Worm (Caenorhabditis elegans) whole organism, young adult: Measurements from ENCODE around the gene tbx-2.

Source experiments
- F37B4.10 ChIP-seq: fragments of 200-800 bp; sonication (Bioruptor generic); IDR thresholded peaks from 2 replicates; pipeline ENCODE4 v1.3.6; 2022; ENCODE audit warnings: missing genetic modification characterization, missing compliant biosample characterization
- F57A8.1 ChIP-seq: fragments of 200-800 bp; sonication (Bioruptor generic); optimal IDR thresholded peaks from 2 replicates; lab custom pipeline; 2018; ENCODE audit warnings: mild to moderate bottlenecking, missing genetic modification characterization, moderate library complexity, missing compliant biosample characterization
- Y53G8AR.9 ChIP-seq: fragments of 200-800 bp; sonication (Bioruptor generic); conservative IDR thresholded peaks from 2 replicates; pipeline ENCODE4 v1.3.6; 2022; ENCODE audit warnings: missing genetic modification reagents, missing genetic modification characterization, missing compliant biosample characterization
- ama-1 ChIP-seq, 3 experiments: fragments of 150-350 bp in 1 of 3; sonication (generic microtip) in 2 of 3; optimal IDR thresholded peaks; 2 replicates each; lab custom pipeline; 2014 to 2018; ENCODE audit warnings: missing biosample characterization in 2 of 3, missing genetic modification characterization in 2 of 3, missing genetic modification reagents in 2 of 3
- attf-5 ChIP-seq: fragments of 200-800 bp; sonication (Bioruptor generic); optimal IDR thresholded peaks from 2 replicates; lab custom pipeline; 2018; ENCODE audit warnings: mild to moderate bottlenecking, missing genetic modification characterization, missing compliant biosample characterization
- ccch-3 ChIP-seq: fragments of 200-800 bp; sonication (Bioruptor generic); optimal IDR thresholded peaks from 2 replicates; lab custom pipeline; 2018; ENCODE audit warnings: mild to moderate bottlenecking, missing genetic modification characterization, missing compliant biosample characterization
- ceh-40 ChIP-seq: fragments of 200-800 bp; sonication (Bioruptor generic); IDR thresholded peaks from 2 replicates; pipeline ENCODE4 v1.3.6; 2022; ENCODE audit warnings: missing genetic modification characterization, missing compliant biosample characterization
- ekl-4 ChIP-seq: fragments of 200-800 bp; sonication (Bioruptor generic); IDR thresholded peaks from 2 replicates; pipeline ENCODE4 v1.3.6; 2022; ENCODE audit warnings: missing genetic modification reagents, missing genetic modification characterization, missing compliant biosample characterization
- fkh-3 ChIP-seq: sonication (generic microtip); optimal IDR thresholded peaks from 2 replicates; lab custom pipeline; 2016; ENCODE audit warnings: mild to moderate bottlenecking, missing genetic modification characterization, missing compliant biosample characterization
- him-1 ChIP-seq: sonication (generic microtip); optimal IDR thresholded peaks from 2 replicates; lab custom pipeline; 2016; ENCODE audit warnings: missing genotype, missing genetic modification reagents, missing genetic modification characterization, missing compliant biosample characterization
- let-607 ChIP-seq, 2 experiments: fragments of 200-800 bp in 1 of 2; sonication (Bioruptor generic) in 1 of 2; sonication (generic microtip) in 1 of 2; optimal IDR thresholded peaks; 2 replicates each; lab custom pipeline; 2016 to 2018; ENCODE audit warnings: mild to moderate bottlenecking in 2 of 2, missing compliant biosample characterization in 2 of 2, missing genetic modification characterization in 2 of 2, moderate library complexity in 2 of 2, missing genotype in 1 of 2
- lin-26 ChIP-seq: fragments of 200-800 bp; sonication (Bioruptor generic); IDR thresholded peaks from 2 replicates; pipeline ENCODE4 v1.3.6; 2022; ENCODE audit warnings: missing genetic modification reagents, missing genetic modification characterization, missing compliant biosample characterization
- lin-40 ChIP-seq: sonication (generic microtip); optimal IDR thresholded peaks from 2 replicates; lab custom pipeline; 2016; ENCODE audit warnings: missing genetic modification characterization, mild to moderate bottlenecking, missing compliant biosample characterization, missing genotype, missing genetic modification reagents
- nhr-27 ChIP-seq: fragments of 200-800 bp; sonication (Bioruptor generic); optimal IDR thresholded peaks from 2 replicates; lab custom pipeline; 2018; ENCODE audit warnings: mild to moderate bottlenecking, missing genetic modification characterization, moderate library complexity, missing compliant biosample characterization
- rcor-1 ChIP-seq: fragments of 200-800 bp; sonication (Bioruptor generic); IDR thresholded peaks from 2 replicates; pipeline ENCODE4 v1.3.6; 2022; ENCODE audit warnings: missing genetic modification reagents, missing genetic modification characterization, missing compliant biosample characterization
- somi-1 ChIP-seq: fragments of 200-800 bp; sonication (Bioruptor generic); optimal IDR thresholded peaks from 2 replicates; lab custom pipeline; 2018; ENCODE audit warnings: mild to moderate bottlenecking, missing genetic modification characterization, missing compliant biosample characterization
- sptf-2 ChIP-seq: fragments of 200-800 bp; sonication (Bioruptor generic); optimal IDR thresholded peaks from 2 replicates; lab custom pipeline; 2018; ENCODE audit warnings: mild to moderate bottlenecking, missing genetic modification characterization, missing compliant biosample characterization
- tbx-9 ChIP-seq: sonication (generic microtip); optimal IDR thresholded peaks from 2 replicates; lab custom pipeline; 2016; ENCODE audit warnings: borderline replicate concordance, missing genetic modification characterization, inconsistent platforms, missing compliant biosample characterization
- ztf-18 ChIP-seq: sonication (generic microtip); optimal IDR thresholded peaks from 2 replicates; lab custom pipeline; 2016; ENCODE audit warnings: missing genotype, mild to moderate bottlenecking, missing genetic modification characterization, missing compliant biosample characterization
- ztf-22 ChIP-seq: fragments of 200-800 bp; sonication (Bioruptor generic); optimal IDR thresholded peaks from 2 replicates; lab custom pipeline; 2018; ENCODE audit warnings: mild to moderate bottlenecking, missing genetic modification characterization, moderate library complexity, missing compliant biosample characterization

tbx-2 gene

DNA sequence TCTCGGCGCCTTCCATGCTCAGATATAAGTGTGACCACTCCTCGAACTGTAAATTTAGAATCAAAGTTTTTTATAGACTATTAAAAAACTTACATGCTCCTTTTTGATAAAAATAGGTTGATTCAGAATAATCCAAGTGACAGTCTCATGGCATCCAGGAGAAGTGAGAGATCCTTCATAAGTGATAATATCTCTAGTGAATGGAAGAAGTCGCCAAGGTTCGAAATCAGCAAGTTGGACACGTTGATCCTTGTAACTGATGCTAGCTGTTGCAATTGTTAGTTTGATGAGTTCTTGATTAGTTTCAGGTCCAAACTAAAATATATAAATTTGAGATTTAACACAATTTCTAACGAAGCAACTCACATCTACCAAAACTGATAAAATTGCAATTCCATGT lies 52.8 kb downstream of the tbx-2 start (continued):
- TF ChIP-seq attf-5: peak; percentile 32
- 0 out of 2 replicates have a peak, but pooled peaks have one; percentile 7 for TF ChIP-seq ekl-4 (GFP tag; lab: Robert Waterston, UW)
- TF ChIP-seq ccch-3 (GFP tag; lab: Kevin White, UChicago): no peak
- no peak for TF ChIP-seq ama-1 (optimal IDR thresholded peaks at IDR 0.05; lab: Kevin White, UChicago)
- TF ChIP-seq ama-1 (GFP tag; optimal IDR thresholded peaks at IDR 0.05; lab: Kevin White, UChicago): no peak
- TF ChIP-seq Y53G8AR.9 (GFP tag; lab: Robert Waterston, UW): peak; percentile 8; the same call in 1 of the 2 replicates
- TF ChIP-seq lin-26: no peak
- TF ChIP-seq him-1 (tag; lab: Kevin White, UChicago): peak; percentile 7
- no peak for TF ChIP-seq sptf-2 (GFP tag; lab: Kevin White, UChicago)
- TF ChIP-seq nhr-27 (tag; lab: Kevin White, UChicago): no peak
- no peak for TF ChIP-seq somi-1
- peak; percentile 9 for TF ChIP-seq ztf-22 (GFP tag; lab: Kevin White, UChicago)

DNA sequence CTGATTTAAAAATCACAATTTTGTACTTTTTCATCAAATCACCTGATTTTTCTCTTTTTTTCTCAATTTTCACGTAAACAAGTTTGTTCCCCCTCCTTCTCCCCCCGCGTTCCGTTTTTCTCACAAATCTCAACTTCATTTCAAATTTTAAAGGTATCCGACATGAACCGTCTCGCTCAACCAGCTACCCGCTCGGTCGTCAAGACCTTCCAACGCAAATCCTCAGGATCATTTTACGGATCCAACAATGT lies 54.6 kb downstream of the tbx-2 start, which contains the start of gene cox-6A:
TSS of gene cox-6A (plus strand) at position 152 of the 251 bp plus-strand sequence.
- TF ChIP-seq let-607 (tag; optimal IDR thresholded peaks at IDR 0.05; lab: Kevin White, UChicago) (no peak), lin-26 (no peak), tbx-9 (no peak), lin-40 (tag; lab: Kevin White, UChicago) (no peak), fkh-3 (no peak), ztf-18 (tag; lab: Kevin White, UChicago) (no peak), F37B4.10 (GFP tag; lab: Robert Waterston, UW) (no peak), rcor-1 (no peak), F57A8.1 (no peak), ceh-40 (no peak)
